Fruit fly (Drosophila melanogaster): ENCODE results near the gene Golgin104.

Golgin104 gene

DNA sequence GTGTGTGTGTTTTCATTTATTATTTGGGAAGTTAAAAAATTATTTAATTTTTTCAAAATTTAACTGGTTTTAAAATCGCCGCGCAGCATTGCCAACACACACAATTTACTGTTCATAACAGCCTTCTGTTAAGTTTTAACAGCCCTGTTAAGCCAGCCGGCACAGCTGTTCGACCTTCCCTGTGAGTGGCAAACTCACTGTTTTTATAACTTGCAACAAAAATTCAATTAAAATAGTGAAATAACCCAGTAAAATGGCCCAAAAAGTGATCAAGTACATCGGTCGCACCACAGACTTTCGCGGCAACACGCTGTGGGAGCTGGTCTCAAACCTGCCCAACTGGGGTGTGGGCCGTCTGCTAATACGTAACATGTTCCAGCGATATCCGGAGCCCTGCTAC, 3.8 kb downstream of the Golgin104 start, which contains the start of gene mRpS34:
mRpS34 (plus strand) TSS at position 161 of the 400 bp plus-strand sequence.
- TF ChIP-seq Deaf1 (tag; optimal IDR thresholded peaks at IDR 0.05), result no peak
- TF ChIP-seq ara (GFP tag; IDR thresholded peaks at IDR 0.05), result no peak
- no peak for TF ChIP-seq Scr (GFP tag; IDR thresholded peaks at IDR 0.05; ENCODE audit: partially characterized antibody)
- TF ChIP-seq Hey (tag; optimal IDR thresholded peaks at IDR 0.05), result no peak
- TF ChIP-seq run (tag; optimal IDR thresholded peaks at IDR 0.05), result no peak
- TF ChIP-seq Dll (GFP tag; IDR thresholded peaks at IDR 0.05; ENCODE audit: partially characterized antibody), result peak; percentile 53; the same call in 1 of the 4 replicates
- no peak for TF ChIP-seq Taf1 (GFP tag; IDR thresholded peaks at IDR 0.05)
- TF ChIP-seq CG9215 (GFP tag; IDR thresholded peaks at IDR 0.05), result peak; percentile 90
- peak; percentile 66 for TF ChIP-seq E2f2 (GFP tag; IDR thresholded peaks at IDR 0.05)
- TF ChIP-seq Gug (GFP tag; IDR thresholded peaks at IDR 0.05), result no peak
- TF ChIP-seq dan (GFP tag; IDR thresholded peaks at IDR 0.05), result no peak
- peak; percentile 52 for TF ChIP-seq CG4617 (GFP tag; optimal IDR thresholded peaks at IDR 0.05; ENCODE audit: borderline replicate concordance)
- TF ChIP-seq crp (GFP tag; optimal IDR thresholded peaks at IDR 0.05), result peak; percentile 31 to 87
- no peak for TF ChIP-seq Poxn (GFP tag; IDR thresholded peaks at IDR 0.05)
- TF ChIP-seq Dfd (GFP tag; optimal IDR thresholded peaks at IDR 0.05), result no peak
- TF ChIP-seq tx (GFP tag; optimal IDR thresholded peaks at IDR 0.05), result no peak
- no peak for TF ChIP-seq otp (GFP tag; IDR thresholded peaks at IDR 0.05)
- no peak for TF ChIP-seq CG2120 (GFP tag; optimal IDR thresholded peaks at IDR 0.05)
- TF ChIP-seq Ptx1 (GFP tag; IDR thresholded peaks at IDR 0.05), result no peak
- no peak for TF ChIP-seq Ravus (GFP tag; IDR thresholded peaks at IDR 0.05)
- no peak for TF ChIP-seq mld (GFP tag; IDR thresholded peaks at IDR 0.05; ENCODE audit: partially characterized antibody)
- peak; percentile 63 for TF ChIP-seq trem (tag; optimal IDR thresholded peaks at IDR 0.05)
- TF ChIP-seq nerfin-1 (tag; optimal IDR thresholded peaks at IDR 0.05), result no peak
- no peak for TF ChIP-seq CG13775 (GFP tag; optimal IDR thresholded peaks at IDR 0.05)
- no peak for TF ChIP-seq tin (GFP tag; optimal IDR thresholded peaks at IDR 0.05)
- TF ChIP-seq stwl (tag; optimal IDR thresholded peaks at IDR 0.05), result peak; percentile 55
- no peak for TF ChIP-seq CG9609 (GFP tag; optimal IDR thresholded peaks at IDR 0.05)
- TF ChIP-seq CG15479 (GFP tag; optimal IDR thresholded peaks at IDR 0.05), result no peak
- TF ChIP-seq Med (GFP tag), result peak; percentile 39
- no peak for TF ChIP-seq crc (GFP tag; optimal IDR thresholded peaks at IDR 0.05)
- no peak for TF ChIP-seq CG7357 (GFP tag; IDR thresholded peaks at IDR 0.05)
- no peak for TF ChIP-seq CG11093 (GFP tag; IDR thresholded peaks at IDR 0.05)
- 0 out of 4 replicates have a peak, but pooled peaks have one; percentile 27 for TF ChIP-seq chinmo (GFP tag; IDR thresholded peaks at IDR 0.05; ENCODE audit: partially characterized antibody)
- no peak for TF ChIP-seq CG8478 (optimal IDR thresholded peaks at IDR 0.05)
- TF ChIP-seq ato (GFP tag; IDR thresholded peaks at IDR 0.05; ENCODE audit: partially characterized antibody), result no peak
- TF ChIP-seq gce (GFP tag; IDR thresholded peaks at IDR 0.05), result no peak
- TF ChIP-seq MESR4 (GFP tag; optimal IDR thresholded peaks at IDR 0.05), result peak; percentile 81
- TF ChIP-seq CG18619 (GFP tag; optimal IDR thresholded peaks at IDR 0.05), result no peak
- TF ChIP-seq CG13424 (tag; optimal IDR thresholded peaks at IDR 0.05), result no peak
- TF ChIP-seq jigr1 (GFP tag; IDR thresholded peaks at IDR 0.05), result no peak
- no peak for TF ChIP-seq bowl (GFP tag; IDR thresholded peaks at IDR 0.05)
- no peak for TF ChIP-seq Xrp1 (GFP tag; IDR thresholded peaks at IDR 0.05)
- TF ChIP-seq lab (GFP tag; optimal IDR thresholded peaks at IDR 0.05), result no peak
- no peak for TF ChIP-seq NC2β (GFP tag; optimal IDR thresholded peaks at IDR 0.05)
- no peak for TF ChIP-seq tna (GFP tag; IDR thresholded peaks at IDR 0.05; ENCODE audit: partially characterized antibody)
- TF ChIP-seq Ssrp (tag; optimal IDR thresholded peaks at IDR 0.05), result no peak
- TF ChIP-seq CG13287 (GFP tag; IDR thresholded peaks at IDR 0.05; ENCODE audit: partially characterized antibody), result peak; percentile 36
- TF ChIP-seq Pdp1 (GFP tag; optimal IDR thresholded peaks at IDR 0.05), result peak in 1 of 2 experiments; percentile 85
- no peak for TF ChIP-seq Aef1 (GFP tag; IDR thresholded peaks at IDR 0.05)
- no peak for TF ChIP-seq ATbp (GFP tag; optimal IDR thresholded peaks at IDR 0.05)
- no peak for TF ChIP-seq CG10267 (tag; optimal IDR thresholded peaks at IDR 0.05)
